Worm (Caenorhabditis elegans): ENCODE measurements around the gene W07G1.7.

- no peak for TF ChIP-seq lsy-2 (tag; optimal IDR thresholded peaks at IDR 0.05)
- TF ChIP-seq pha-4 (tag; optimal IDR thresholded peaks at IDR 0.05): no peak
Measured at ce11 chrII:13962319-13962718, 3.8 kb downstream of the W07G1.7 start, which contains the start of gene rpi-1.

Data from whole organism, mixed stage, embryonic.